Fruit fly (Drosophila melanogaster): ENCODE measurements around the gene CG43138.

The CG43138 gene

DNA sequence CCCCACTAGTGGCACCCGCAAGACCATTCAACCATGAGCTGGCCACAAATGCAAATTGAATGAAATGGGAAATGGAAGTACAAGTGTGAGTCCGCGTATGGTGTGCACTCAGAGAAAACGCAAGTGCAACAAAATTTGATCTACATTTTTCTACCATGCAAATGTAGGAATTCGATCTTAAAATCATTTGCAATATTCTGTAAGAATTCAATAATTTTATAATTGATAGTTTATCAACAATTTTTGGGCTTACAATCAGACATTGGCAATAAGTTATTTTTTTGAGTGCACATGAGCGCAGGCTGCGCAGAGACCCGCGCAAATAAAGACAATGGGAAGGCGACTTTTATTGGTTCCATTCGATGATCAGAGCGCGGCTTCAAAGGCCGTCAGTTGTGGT is 43.1 kb downstream of the CG43138 start (continued):
- TF ChIP-seq fd59A (GFP tag; optimal IDR thresholded peaks at IDR 0.05) (peak; percentile 11), spab (GFP tag; optimal IDR thresholded peaks at IDR 0.05) (peak; percentile 34), CG10631 (GFP tag; optimal IDR thresholded peaks at IDR 0.05) (peak; percentile 33), Met (GFP tag; optimal IDR thresholded peaks at IDR 0.05) (peak; percentile 57), dac (GFP tag; optimal IDR thresholded peaks at IDR 0.05) (no peak), Sox102F (GFP tag; optimal IDR thresholded peaks at IDR 0.05) (peak; percentile 39), CG4318 (GFP tag; optimal IDR thresholded peaks at IDR 0.05) (no peak), ss (GFP tag; optimal IDR thresholded peaks at IDR 0.05) (peak; percentile 27 to 35), CG6163 (GFP tag; IDR thresholded peaks at IDR 0.05) (peak; percentile 70), net (GFP tag; optimal IDR thresholded peaks at IDR 0.05) (peak; percentile 25), CG7368 (GFP tag; optimal IDR thresholded peaks at IDR 0.05) (peak; percentile 58), CG11294 (GFP tag; IDR thresholded peaks at IDR 0.05) (no peak), Blimp-1 (GFP tag; optimal IDR thresholded peaks at IDR 0.05) (no peak), CG10669 (GFP tag; optimal IDR thresholded peaks at IDR 0.05) (peak; percentile 56), CG11902 (GFP tag; optimal IDR thresholded peaks at IDR 0.05) (peak; percentile 38)

DNA sequence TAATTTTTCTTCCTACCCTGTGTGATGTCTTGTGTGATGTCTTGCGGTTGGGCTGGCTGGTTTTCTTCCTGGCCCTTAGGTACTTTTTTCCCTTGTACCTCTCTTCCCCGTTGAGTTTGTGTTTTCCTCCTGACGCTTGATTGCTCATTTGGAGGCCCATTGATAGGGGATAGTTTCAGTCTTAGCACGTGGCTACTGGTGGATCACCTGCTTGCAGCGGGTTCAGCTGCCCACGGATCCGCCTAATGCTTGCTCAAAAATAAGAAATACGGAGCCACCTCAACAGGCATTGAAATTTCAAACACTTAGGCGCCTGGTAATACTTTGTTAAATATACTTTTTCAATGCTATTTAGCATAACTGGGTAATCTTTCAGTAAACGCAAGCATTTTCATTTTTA is 45.9 kb downstream of the CG43138 start, which contains the start of gene CG11369:
TSS of gene CG11369 (plus strand) at position 301 of the 400 bp plus-strand sequence.
- TF ChIP-seq Hr38 (GFP tag; optimal IDR thresholded peaks at IDR 0.05) (no peak), CG11902 (GFP tag; optimal IDR thresholded peaks at IDR 0.05) (no peak), CG9139 (GFP tag; optimal IDR thresholded peaks at IDR 0.05) (no peak), CG10669 (GFP tag; optimal IDR thresholded peaks at IDR 0.05) (no peak), OdsH (GFP tag; optimal IDR thresholded peaks at IDR 0.05) (no peak), vri (GFP tag; optimal IDR thresholded peaks at IDR 0.05) (no peak), CG34406 (GFP tag; optimal IDR thresholded peaks at IDR 0.05) (no peak), pdm3 (GFP tag; optimal IDR thresholded peaks at IDR 0.05) (no peak), topi (GFP tag; optimal IDR thresholded peaks at IDR 0.05) (no peak)
